Fruit fly (Drosophila melanogaster): Measurements from ENCODE around the gene RpS13.

The RpS13 gene

DNA sequence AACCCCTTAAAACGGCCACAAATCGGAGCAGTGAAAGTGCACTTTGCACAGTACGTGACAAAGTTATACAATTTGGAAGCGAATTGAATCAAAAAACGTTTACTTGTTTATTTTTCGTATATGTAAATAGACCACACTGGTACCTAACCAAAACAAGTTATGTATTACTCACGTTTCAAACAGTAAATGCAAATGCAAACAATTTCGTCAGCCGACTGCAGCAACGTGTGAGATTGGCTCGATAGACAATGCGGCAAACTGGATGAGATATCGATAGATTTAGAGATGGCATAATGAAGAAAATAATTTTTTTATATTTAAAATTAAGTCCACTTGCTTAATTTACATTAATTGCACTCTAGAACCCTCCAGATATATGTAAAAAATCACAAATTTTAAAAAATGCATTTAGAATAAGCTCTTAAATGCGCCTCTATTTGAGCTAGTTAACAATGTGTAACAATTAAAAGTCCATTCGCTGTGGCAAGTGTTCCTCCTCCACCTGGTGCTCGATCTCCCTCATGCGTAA lies 17.1 kb upstream of the RpS13 start, which contains the start of gene AlaRS (continued):
- TF ChIP-seq phol (tag; optimal IDR thresholded peaks at IDR 0.05): peak; percentile 42
- TF ChIP-seq CG17328 (GFP tag; IDR thresholded peaks at IDR 0.05): peak; percentile 23; the same call in 1 of the 2 replicates
- TF ChIP-seq BtbVII (GFP tag; optimal IDR thresholded peaks at IDR 0.05): no peak
- no peak for TF ChIP-seq pan (optimal IDR thresholded peaks at IDR 0.05)
- TF ChIP-seq pan (GFP tag; optimal IDR thresholded peaks at IDR 0.05 in 1 of 2, IDR thresholded peaks at IDR 0.05 in 1 of 2): peak in 1 of 2 experiments; percentile 43
- no peak for TF ChIP-seq cato (GFP tag; optimal IDR thresholded peaks at IDR 0.05; ENCODE audit: borderline replicate concordance)
- no peak for TF ChIP-seq CG18011 (GFP tag; optimal IDR thresholded peaks at IDR 0.05)
- no peak for TF ChIP-seq sr (GFP tag; IDR thresholded peaks at IDR 0.05)
- TF ChIP-seq CG5953 (GFP tag; IDR thresholded peaks at IDR 0.05): no peak
- peak; percentile 83 for TF ChIP-seq CG13287 (GFP tag; IDR thresholded peaks at IDR 0.05; ENCODE audit: partially characterized antibody)
- TF ChIP-seq fru (optimal IDR thresholded peaks at IDR 0.05): no peak
- TF ChIP-seq psq (GFP tag; optimal IDR thresholded peaks at IDR 0.05): no peak
- TF ChIP-seq CG10979 (tag; optimal IDR thresholded peaks at IDR 0.05): peak; percentile 30
- TF ChIP-seq CG8359 (GFP tag; optimal IDR thresholded peaks at IDR 0.05; ENCODE audit: borderline replicate concordance): no peak
- peak in 1 of 2 experiments; percentile 60 for TF ChIP-seq Pdp1 (GFP tag; optimal IDR thresholded peaks at IDR 0.05)
- TF ChIP-seq vfl (GFP tag; optimal IDR thresholded peaks at IDR 0.05): peak; percentile 11
- TF ChIP-seq CG14965 (GFP tag; optimal IDR thresholded peaks at IDR 0.05; ENCODE audit: borderline replicate concordance): no peak
- peak; percentile 24 for TF ChIP-seq CG3407 (GFP tag; optimal IDR thresholded peaks at IDR 0.05)
- no peak for TF ChIP-seq CG4404 (GFP tag; IDR thresholded peaks at IDR 0.05)
- TF ChIP-seq CG6791 (GFP tag; IDR thresholded peaks at IDR 0.05; ENCODE audit: partially characterized antibody): peak; percentile 59; the same call in 2 of the 3 replicates
- TF ChIP-seq CG2116 (GFP tag; optimal IDR thresholded peaks at IDR 0.05): peak; percentile 81
- TF ChIP-seq CG10209 (GFP tag; optimal IDR thresholded peaks at IDR 0.05): peak; percentile 31
- TF ChIP-seq E2f1 (GFP tag; IDR thresholded peaks at IDR 0.05): no peak
- peak; percentile 16 for TF ChIP-seq Asciz (GFP tag; optimal IDR thresholded peaks at IDR 0.05)
- no peak for TF ChIP-seq bowl (GFP tag; IDR thresholded peaks at IDR 0.05)
- peak; percentile 41; the same call in 1 of the 3 replicates for TF ChIP-seq CG14860 (GFP tag; IDR thresholded peaks at IDR 0.05; ENCODE audit: partially characterized antibody)
- peak; percentile 58 for TF ChIP-seq CG30403 (GFP tag; optimal IDR thresholded peaks at IDR 0.05)
- TF ChIP-seq CG30020 (tag; optimal IDR thresholded peaks at IDR 0.05): peak; percentile 54
- TF ChIP-seq CG10321 (GFP tag; IDR thresholded peaks at IDR 0.05): no peak
- TF ChIP-seq CG12659 (GFP tag; optimal IDR thresholded peaks at IDR 0.05): peak; percentile 57
- TF ChIP-seq ase (GFP tag; IDR thresholded peaks at IDR 0.05): no peak
- TF ChIP-seq CG8944 (GFP tag; optimal IDR thresholded peaks at IDR 0.05): no peak
- no peak for TF ChIP-seq fd102C (GFP tag; optimal IDR thresholded peaks at IDR 0.05)
- TF ChIP-seq fu2 (GFP tag; optimal IDR thresholded peaks at IDR 0.05): no peak
- peak; percentile 57 for TF ChIP-seq CG12155 (GFP tag; optimal IDR thresholded peaks at IDR 0.05)
- TF ChIP-seq Hsf (GFP tag; optimal IDR thresholded peaks at IDR 0.05): peak; percentile 27
- no peak for TF ChIP-seq CTCF (GFP tag; optimal IDR thresholded peaks at IDR 0.05)
- TF ChIP-seq chm (GFP tag; IDR thresholded peaks at IDR 0.05): no peak; the same call in 1 of the 2 replicates
- TF ChIP-seq sc (optimal IDR thresholded peaks at IDR 0.05): no peak
- no peak for TF ChIP-seq sc (GFP tag; optimal IDR thresholded peaks at IDR 0.05)
- TF ChIP-seq CG7963 (GFP tag; IDR thresholded peaks at IDR 0.05; ENCODE audit: partially characterized antibody): no peak
- peak; percentile 60; the same call in 1 of the 2 replicates for TF ChIP-seq Xrp1 (GFP tag; IDR thresholded peaks at IDR 0.05)
- TF ChIP-seq HLH3B (GFP tag; IDR thresholded peaks at IDR 0.05): no peak
- no peak for TF ChIP-seq Mes4 (GFP tag; optimal IDR thresholded peaks at IDR 0.05)
- TF ChIP-seq CG17359 (tag; optimal IDR thresholded peaks at IDR 0.05): peak; percentile 37
- no peak for TF ChIP-seq Lim3 (GFP tag; IDR thresholded peaks at IDR 0.05)
- peak; percentile 40 for TF ChIP-seq dmrt11E (tag; optimal IDR thresholded peaks at IDR 0.05)
- TF ChIP-seq ssp (GFP tag; IDR thresholded peaks at IDR 0.05): no peak
- peak; percentile 18; the same call in 1 of the 2 replicates for TF ChIP-seq esg (GFP tag; conservative IDR thresholded peaks at IDR 0.05)
- no peak for TF ChIP-seq pho (GFP tag; optimal IDR thresholded peaks at IDR 0.05)
- TF ChIP-seq vnd (GFP tag; IDR thresholded peaks at IDR 0.05; ENCODE audit: partially characterized antibody): peak; percentile 47; the same call in 2 of the 3 replicates

Data from whole organism, embryonic.